Worm (Caenorhabditis elegans): Measurements from ENCODE around the gene fbxa-156.
"Not testable (repeated sequence)": the region's sequence is repeated elsewhere in the genome, so short reads cannot be mapped to it uniquely, and the experiment has no call there.

fbxa-156 gene

DNA sequence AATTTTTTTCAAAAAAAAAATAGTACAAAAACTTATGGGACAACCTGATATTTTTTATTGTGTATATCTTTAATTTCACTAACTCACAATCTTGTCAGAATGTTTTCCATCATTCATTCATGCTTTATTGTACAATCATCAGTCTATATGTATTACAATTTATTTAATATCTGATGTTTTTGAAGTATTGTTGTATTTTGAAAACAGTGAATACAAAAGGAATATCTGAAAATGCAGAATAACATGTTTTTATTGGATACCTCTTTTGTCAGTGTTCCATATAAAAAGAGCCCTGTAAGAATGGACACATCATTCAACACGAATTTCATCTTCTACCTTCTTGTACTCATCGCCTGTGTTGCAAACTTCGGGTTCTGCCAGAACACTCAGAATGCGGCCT, 7.2 kb upstream of the fbxa-156 start, which contains the start of gene C06H5.14:
Gene C06H5.14, plus strand, starts transcription at position 301 of the 400 bp plus-strand sequence.
- peak in 1 of 2 experiments; percentile 73 for TF ChIP-seq unc-62 (GFP tag; optimal IDR thresholded peaks at IDR 0.05 in 1 of 2)
- not testable (repeated sequence) for TF ChIP-seq unc-62 (tag; optimal IDR thresholded peaks at IDR 0.05)

DNA sequence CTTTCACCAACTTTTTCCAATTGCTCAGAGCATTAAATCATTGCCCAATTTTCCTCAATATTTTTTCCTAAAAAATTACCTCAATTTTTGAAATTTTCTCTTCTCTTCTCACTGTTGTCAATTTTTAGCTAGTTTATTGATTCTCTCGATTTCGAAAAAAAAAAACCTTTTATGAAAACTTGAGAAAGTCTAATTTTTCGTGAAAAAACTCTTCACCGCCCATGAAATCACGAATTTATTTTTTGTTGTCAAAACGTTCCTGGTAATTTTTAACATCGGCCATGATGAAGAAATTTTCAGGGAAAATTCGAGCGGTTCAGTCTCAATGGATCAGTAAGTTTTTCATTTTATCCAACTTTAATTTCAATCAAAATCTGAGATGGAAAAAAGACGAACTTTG, 2.9 kb upstream of the fbxa-156 start, which contains the start of gene fbxa-157:
Gene fbxa-157, plus strand, starts transcription at position 301 of the 400 bp plus-strand sequence.
- TF ChIP-seq F26F4.8 (GFP tag; conservative IDR thresholded peaks at IDR 0.05) (no peak), aha-1 (tag) (peak; percentile 36)

DNA sequence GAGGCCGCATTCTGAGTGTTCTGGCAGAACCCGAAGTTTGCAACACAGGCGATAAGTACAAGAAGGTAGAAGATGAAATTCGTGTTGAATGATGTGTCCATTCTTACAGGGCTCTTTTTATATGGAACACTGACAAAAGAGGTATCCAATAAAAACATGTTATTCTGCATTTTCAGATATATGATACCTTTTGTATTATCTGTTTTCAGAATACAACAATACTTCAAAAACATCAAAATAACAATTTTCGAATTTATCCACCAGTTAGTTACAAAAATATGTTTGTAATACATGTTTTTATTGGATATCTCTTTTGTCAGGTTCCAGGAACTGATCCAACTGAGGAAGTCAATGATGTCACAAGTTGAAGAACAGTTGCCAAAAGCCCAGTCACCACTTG, 1.1 kb upstream of the fbxa-156 start, which contains the start of gene C06H5.13:
Gene C06H5.13, minus strand, starts transcription at position 101 of the 400 bp plus-strand sequence.
- TF ChIP-seq ztf-11 (tag; optimal IDR thresholded peaks at IDR 0.05); tra-1 (GFP tag; IDR thresholded peaks at IDR 0.05); zfp-2 (tag; optimal IDR thresholded peaks at IDR 0.05): not testable (repeated sequence)

DNA sequence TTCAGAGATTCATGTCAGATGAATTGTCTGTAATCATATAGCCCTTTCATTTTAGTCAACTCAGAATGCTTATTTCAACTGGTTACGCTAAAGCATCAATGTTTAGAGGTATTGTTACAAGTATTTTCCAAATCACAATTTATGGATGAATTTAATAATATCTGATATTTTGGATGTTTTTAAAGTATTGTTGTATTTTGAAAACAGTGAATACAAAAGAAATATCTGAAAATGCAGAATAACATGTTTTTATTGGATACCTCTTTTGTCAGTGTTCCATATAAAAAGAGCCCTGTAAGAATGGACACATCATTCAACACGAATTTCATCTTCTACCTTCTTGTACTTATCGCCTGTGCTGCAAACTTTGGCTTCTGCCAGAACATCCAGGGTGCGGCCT, 2.1 kb downstream of the fbxa-156 start, which contains the start of gene C06H5.12:
Gene C06H5.12, plus strand, starts transcription at position 301 of the 400 bp plus-strand sequence.
- TF ChIP-seq vab-7 (GFP tag; IDR thresholded peaks at IDR 0.05); jun-1 (tag; optimal IDR thresholded peaks at IDR 0.05); Y48G9A.11 (GFP tag; IDR thresholded peaks at IDR 0.05): not testable (repeated sequence)

DNA sequence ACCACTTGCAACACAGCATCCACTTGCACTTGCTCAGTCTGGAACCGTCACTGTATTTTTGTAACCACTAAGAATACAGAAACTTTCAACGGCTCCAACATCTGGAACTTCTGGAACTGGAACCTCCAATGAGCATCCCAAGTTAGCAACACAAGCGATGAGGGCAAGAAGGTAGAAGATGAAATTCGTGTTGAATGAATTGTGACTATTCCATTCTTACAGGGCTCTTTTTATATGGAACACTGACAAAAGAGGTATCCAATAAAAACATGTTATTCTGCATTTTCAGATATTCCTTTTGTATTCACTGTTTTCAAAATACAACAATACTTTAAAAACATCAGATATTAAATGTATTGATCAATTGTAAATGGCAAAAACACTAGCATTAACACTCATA, 2.6 kb downstream of the fbxa-156 start, which contains the start of gene C06H5.11:
Gene C06H5.11, minus strand, starts transcription at position 101 of the 400 bp plus-strand sequence.
- TF ChIP-seq T20F7.1 (GFP tag; optimal IDR thresholded peaks at IDR 0.05); spr-1 (tag; optimal IDR thresholded peaks at IDR 0.05); ceh-28 (tag; optimal IDR thresholded peaks at IDR 0.05): not testable (repeated sequence)

DNA sequence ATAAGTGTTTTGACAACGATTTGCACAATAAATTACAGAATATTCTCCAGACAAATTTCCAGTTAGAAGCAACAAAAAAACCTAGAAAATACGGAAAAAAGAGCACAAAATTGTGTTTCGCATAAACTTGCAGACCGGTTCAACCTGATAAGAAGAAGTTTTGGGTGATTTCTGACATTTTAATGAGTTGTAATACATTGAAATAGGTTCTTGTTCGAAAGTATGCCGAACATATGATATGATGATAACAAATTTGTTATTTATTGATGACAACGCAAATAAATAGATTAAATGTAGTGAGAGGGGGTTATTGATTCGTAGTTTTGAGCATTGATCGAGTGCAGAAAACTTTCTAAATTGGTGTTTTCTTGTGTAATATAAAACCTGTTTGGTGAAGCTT, 5.3 kb downstream of the fbxa-156 start:
- TF ChIP-seq dmd-8 (GFP tag; IDR thresholded peaks at IDR 0.05): no peak
- no peak for TF ChIP-seq nhr-42 (GFP tag; IDR thresholded peaks at IDR 0.05)
- no peak for TF ChIP-seq nhr-111 (GFP tag; optimal IDR thresholded peaks at IDR 0.05)
- TF ChIP-seq aha-1 (tag): no peak
- TF ChIP-seq F37D6.2 (tag; optimal IDR thresholded peaks at IDR 0.05): no peak
- TF ChIP-seq unc-39 (tag; optimal IDR thresholded peaks at IDR 0.05): no peak
- TF ChIP-seq ctbp-1 (GFP tag; IDR thresholded peaks at IDR 0.05): no peak
- TF ChIP-seq hif-1 (tag; optimal IDR thresholded peaks at IDR 0.05): no peak
- no peak for TF ChIP-seq nhr-11 (tag; optimal IDR thresholded peaks at IDR 0.05)
- TF ChIP-seq ama-1 (optimal IDR thresholded peaks at IDR 0.05): no peak
- TF ChIP-seq lin-15B (tag; optimal IDR thresholded peaks at IDR 0.05): no peak
- TF ChIP-seq arid-1 (GFP tag; conservative IDR thresholded peaks at IDR 0.05): no peak
- TF ChIP-seq F10B5.3 (tag; optimal IDR thresholded peaks at IDR 0.05): no peak
- no peak for TF ChIP-seq unc-130 (GFP tag; optimal IDR thresholded peaks at IDR 0.05)
- TF ChIP-seq daf-19 (GFP tag; conservative IDR thresholded peaks at IDR 0.05): no peak
- no peak for TF ChIP-seq T20F7.1 (GFP tag; optimal IDR thresholded peaks at IDR 0.05)
- no peak for TF ChIP-seq lsy-2 (tag; optimal IDR thresholded peaks at IDR 0.05)
- no peak for TF ChIP-seq spr-1 (tag; optimal IDR thresholded peaks at IDR 0.05)
- TF ChIP-seq lin-13 (GFP tag; optimal IDR thresholded peaks at IDR 0.05): no peak
- peak; percentile 49; the same call in 1 of the 2 replicates for TF ChIP-seq ceh-20 (GFP tag; IDR thresholded peaks at IDR 0.05)
- TF ChIP-seq nhr-48 (tag; optimal IDR thresholded peaks at IDR 0.05): no peak
- TF ChIP-seq nhr-6 (tag; optimal IDR thresholded peaks at IDR 0.05): no peak
- no peak for TF ChIP-seq dpl-1 (GFP tag; optimal IDR thresholded peaks at IDR 0.05)
- TF ChIP-seq ceh-44 (GFP tag; IDR thresholded peaks at IDR 0.05): no peak
- no peak for TF ChIP-seq vab-7 (GFP tag; IDR thresholded peaks at IDR 0.05)
- TF ChIP-seq fkh-10 (GFP tag; optimal IDR thresholded peaks at IDR 0.05): no peak
- TF ChIP-seq sdz-12 (GFP tag; optimal IDR thresholded peaks at IDR 0.05): no peak
- no peak for TF ChIP-seq daf-8 (GFP tag; IDR thresholded peaks at IDR 0.05)
- TF ChIP-seq snpc-1.2 (GFP tag; IDR thresholded peaks at IDR 0.05): no peak
- TF ChIP-seq ces-1 (GFP tag; optimal IDR thresholded peaks at IDR 0.05): no peak
- no peak for TF ChIP-seq lin-29 (GFP tag; IDR thresholded peaks at IDR 0.05)
- TF ChIP-seq Y48G9A.11 (GFP tag; IDR thresholded peaks at IDR 0.05): no peak
- no peak for TF ChIP-seq lin-38 (GFP tag; IDR thresholded peaks at IDR 0.05)
- no peak for TF ChIP-seq nhr-102 (tag; optimal IDR thresholded peaks at IDR 0.05)

Measured in whole organism, L4 larva.